Worm (Caenorhabditis elegans): ENCODE measurements around the gene Y45F10B.13.

- TF ChIP-seq him-1 (tag; optimal IDR thresholded peaks at IDR 0.05) (no peak), dao-5 (tag; optimal IDR thresholded peaks at IDR 0.05) (no peak), W03F9.2 (tag; optimal IDR thresholded peaks at IDR 0.05) (no peak)
These were observed 23.1 kb upstream of the Y45F10B.13 start, which contains the start of gene sru-11 for ce11 chrIV:13584646-13585045.
